Fruit fly (Drosophila melanogaster) Kc167 (cell line): ENCODE measurements around the gene CG16984.

Source experiments
- Myc ChIP-seq: fragments of >200 bp; optimal IDR thresholded peaks from 2 replicates; lab custom pipeline; 2017; ENCODE audit warnings: missing external identifiers
- h ChIP-seq: fragments of >200 bp; optimal IDR thresholded peaks from 3 replicates; lab custom pipeline; 2018; ENCODE audit warnings: missing external identifiers
- psq ChIP-seq: fragments of >200 bp; optimal IDR thresholded peaks from 2 replicates; lab custom pipeline; 2017; ENCODE audit warnings: missing external identifiers

- no peak for TF ChIP-seq h (lab: Kevin White, UChicago)
- TF ChIP-seq psq: no peak
- TF ChIP-seq Myc: no peak
Measured at dm6 chr3L:2581343-2581825, 14.2 kb upstream of the CG16984 start.
